Worm (Caenorhabditis elegans) whole organism, midembryonic: ENCODE measurements around the gene mltn-11.

Experiments used
- T22C8.4 ChIP-seq: fragments of 200-800 bp; sonication (Bioruptor generic); IDR thresholded peaks from 2 replicates; pipeline ENCODE4 v1.3.6; 2022; ENCODE audit warnings: missing genetic modification characterization, missing compliant biosample characterization
- cog-1 ChIP-seq: sonication (generic microtip); optimal IDR thresholded peaks from 2 replicates; lab custom pipeline; 2016; ENCODE audit warnings: missing genetic modification characterization, missing compliant biosample characterization
- flt-1 ChIP-seq: fragments of 200-800 bp; sonication (Bioruptor generic); IDR thresholded peaks from 2 replicates; pipeline ENCODE4 v1.3.6; 2022; ENCODE audit warnings: missing genetic modification characterization, missing compliant biosample characterization
- klf-2 ChIP-seq: fragments of 200-800 bp; sonication (Bioruptor generic); conservative IDR thresholded peaks from 2 replicates; pipeline ENCODE4 v1.3.6; 2022; ENCODE audit warnings: missing genetic modification reagents, missing genetic modification characterization, missing compliant biosample characterization
- med-1 ChIP-seq: sonication (generic microtip); optimal IDR thresholded peaks from 2 replicates; lab custom pipeline; 2017; ENCODE audit warnings: missing genetic modification characterization, mild to moderate bottlenecking, missing compliant biosample characterization, antibody characterized with exemption, missing genetic modification reagents; ENCODE audit not compliant: insufficient read depth
- ref-1 ChIP-seq: fragments of 200-800 bp; sonication (Bioruptor generic); conservative IDR thresholded peaks from 2 replicates; pipeline ENCODE4 v1.3.6; 2022; ENCODE audit warnings: missing genetic modification reagents, missing genetic modification characterization, missing compliant biosample characterization
- tab-1 ChIP-seq: fragments of 200-800 bp; sonication (Bioruptor generic); IDR thresholded peaks from 2 replicates; pipeline ENCODE4 v1.3.6; 2022; ENCODE audit warnings: missing genetic modification characterization, missing compliant biosample characterization
- ztf-23 ChIP-seq: fragments of 200-800 bp; sonication (Bioruptor generic); IDR thresholded peaks from 2 replicates; pipeline ENCODE4 v1.3.6; 2022; ENCODE audit warnings: missing genetic modification reagents, missing genetic modification characterization, missing compliant biosample characterization
- ztf-29 ChIP-seq: fragments of 200-800 bp; sonication (Bioruptor generic); IDR thresholded peaks from 2 replicates; pipeline ENCODE4 v1.3.6; 2022; ENCODE audit warnings: missing genetic modification reagents, missing genetic modification characterization, missing compliant biosample characterization

DNA sequence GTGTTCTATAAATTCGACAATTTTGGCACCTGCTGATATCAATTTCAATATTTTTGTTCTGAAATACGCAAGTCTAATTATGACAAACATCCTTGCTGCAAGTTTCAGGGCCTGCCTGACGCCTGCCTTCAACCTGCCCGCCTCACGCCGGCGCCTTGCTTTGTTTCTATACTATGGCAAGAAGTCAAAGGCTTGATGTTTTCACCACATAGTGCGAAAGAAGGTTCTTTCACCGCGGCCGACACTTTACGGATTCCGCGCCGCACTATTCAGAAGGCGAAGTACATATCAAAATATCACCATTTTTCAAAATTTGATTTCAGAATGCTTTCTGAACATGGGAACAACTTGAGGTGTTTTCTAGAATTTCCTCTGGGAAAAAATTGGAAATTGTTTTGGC, 46.5 kb upstream of the mltn-11 start:
- TF ChIP-seq med-1 (GFP tag; lab: Kevin White, UChicago): no peak
- no peak for TF ChIP-seq tab-1 (GFP tag; lab: Robert Waterston, UW)
- TF ChIP-seq ref-1 (GFP tag; lab: Robert Waterston, UW): no peak
- TF ChIP-seq cog-1 (tag; lab: Kevin White, UChicago): no peak
- TF ChIP-seq klf-2 (GFP tag; lab: Robert Waterston, UW): no peak
- no peak for TF ChIP-seq ztf-23 (GFP tag; lab: Robert Waterston, UW)
- TF ChIP-seq T22C8.4 (GFP tag; lab: Robert Waterston, UW): no peak
- no peak for TF ChIP-seq flt-1 (GFP tag; lab: Robert Waterston, UW)
- no peak for TF ChIP-seq ztf-29
